Worm (Caenorhabditis elegans): ENCODE results near the gene gldi-4.

DNA sequence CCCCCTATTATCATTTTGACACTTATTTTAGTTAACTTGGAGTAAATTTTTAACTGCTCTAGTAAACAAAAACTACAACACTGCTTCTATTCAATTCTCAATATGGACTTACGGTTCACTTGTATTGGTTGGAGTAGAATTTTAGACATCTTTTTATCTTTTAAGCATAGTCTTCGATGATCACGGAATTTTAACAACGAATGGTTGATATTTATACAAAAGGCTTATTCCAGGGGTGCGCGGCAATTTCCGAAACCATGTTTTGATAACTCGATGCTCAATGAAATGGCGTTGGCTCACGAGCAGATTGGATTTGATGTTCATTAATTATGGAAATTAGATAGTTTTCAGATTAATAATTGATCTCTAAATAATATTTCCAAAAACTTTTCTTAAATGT, 26.0 kb downstream of the gldi-4 start:
- TF ChIP-seq pha-4 (tag; optimal IDR thresholded peaks at IDR 0.05) (no peak), unc-42 (tag; optimal IDR thresholded peaks at IDR 0.05) (no peak)
